Fruit fly (Drosophila melanogaster): ENCODE data around the gene dpr18.

The dpr18 gene

dm6 chrX:16063414-16063938 lies at the start of gene dpr18:
dpr18 (plus strand) TSS chrX:16063738.
- TF ChIP-seq CG7101 (tag; optimal IDR thresholded peaks at IDR 0.05) (no peak), pad (GFP tag; optimal IDR thresholded peaks at IDR 0.05) (peak; percentile 98)

dm6 chrX:16062720-16063413 lies 671 bp upstream of the dpr18 start, which contains the start of gene CG12395:
CG12395 (minus strand) TSS chrX:16062898.
- TF ChIP-seq Hr96 (GFP tag; optimal IDR thresholded peaks at IDR 0.05) (no peak), cnc (optimal IDR thresholded peaks at IDR 0.05) (no peak), ovo (GFP tag; optimal IDR thresholded peaks at IDR 0.05) (no peak), CG14711 (tag; optimal IDR thresholded peaks at IDR 0.05) (no peak), CG7101 (tag; optimal IDR thresholded peaks at IDR 0.05) (no peak), cic (GFP tag; optimal IDR thresholded peaks at IDR 0.05) (no peak), pad (GFP tag; optimal IDR thresholded peaks at IDR 0.05) (no peak), Mnt (GFP tag; optimal IDR thresholded peaks at IDR 0.05) (no peak), kay (GFP tag; ENCODE audit: borderline replicate concordance) (no peak)

dm6 chrX:16072193-16072592 lies 8.7 kb downstream of the dpr18 start:
- peak; percentile 94 for TF ChIP-seq tj (GFP tag; optimal IDR thresholded peaks at IDR 0.05)
- TF ChIP-seq bab1 (GFP tag; optimal IDR thresholded peaks at IDR 0.05) = peak; percentile 27
- no peak for TF ChIP-seq pad (GFP tag; optimal IDR thresholded peaks at IDR 0.05)

- TF ChIP-seq CG12768 (GFP tag; optimal IDR thresholded peaks at IDR 0.05) (no peak), Hr96 (GFP tag; optimal IDR thresholded peaks at IDR 0.05) (no peak), toe (GFP tag; optimal IDR thresholded peaks at IDR 0.05) (no peak), CG7045 (GFP tag; optimal IDR thresholded peaks at IDR 0.05) (no peak), CG5204 (GFP tag; optimal IDR thresholded peaks at IDR 0.05) (no peak), pad (GFP tag; optimal IDR thresholded peaks at IDR 0.05) (no peak), kay (GFP tag; ENCODE audit: borderline replicate concordance) (no peak), CG11617 (GFP tag; optimal IDR thresholded peaks at IDR 0.05) (no peak), ovo (GFP tag; optimal IDR thresholded peaks at IDR 0.05) (no peak), cic (GFP tag; optimal IDR thresholded peaks at IDR 0.05) (no peak), Mnt (GFP tag; optimal IDR thresholded peaks at IDR 0.05) (no peak), Crg-1 (GFP tag; optimal IDR thresholded peaks at IDR 0.05) (no peak), CG14711 (tag; optimal IDR thresholded peaks at IDR 0.05) (no peak), cnc (optimal IDR thresholded peaks at IDR 0.05) (no peak), bab1 (GFP tag; optimal IDR thresholded peaks at IDR 0.05) (no peak), CG1620 (GFP tag; optimal IDR thresholded peaks at IDR 0.05) (no peak), Clk (GFP tag; optimal IDR thresholded peaks at IDR 0.05) (no peak), tj (GFP tag; optimal IDR thresholded peaks at IDR 0.05) (no peak), CG33017 (tag; optimal IDR thresholded peaks at IDR 0.05) (no peak), CG7101 (tag; optimal IDR thresholded peaks at IDR 0.05) (no peak)
Measured at dm6 chrX:16072658-16073374, 9.3 kb downstream of the dpr18 start.

dm6 chrX:16073375-16073982 lies 9.9 kb downstream of the dpr18 start, which contains the start of gene Nipsnap:
Nipsnap (minus strand) TSS chrX:16073568.
- no peak for TF ChIP-seq Clk (GFP tag; optimal IDR thresholded peaks at IDR 0.05)
- TF ChIP-seq cnc (optimal IDR thresholded peaks at IDR 0.05) = no peak
- TF ChIP-seq CG33017 (tag; optimal IDR thresholded peaks at IDR 0.05) = no peak
- TF ChIP-seq CG7045 (GFP tag; optimal IDR thresholded peaks at IDR 0.05) = no peak
- TF ChIP-seq ovo (GFP tag; optimal IDR thresholded peaks at IDR 0.05) = no peak
- TF ChIP-seq CG12768 (GFP tag; optimal IDR thresholded peaks at IDR 0.05) = no peak
- TF ChIP-seq CG1620 (GFP tag; optimal IDR thresholded peaks at IDR 0.05) = peak; percentile 38
- no peak for TF ChIP-seq toe (GFP tag; optimal IDR thresholded peaks at IDR 0.05)
- no peak for TF ChIP-seq CG5204 (GFP tag; optimal IDR thresholded peaks at IDR 0.05)
- peak; percentile 45 for TF ChIP-seq Mnt (GFP tag; optimal IDR thresholded peaks at IDR 0.05)
- no peak for TF ChIP-seq Hr96 (GFP tag; optimal IDR thresholded peaks at IDR 0.05)
- TF ChIP-seq CG11617 (GFP tag; optimal IDR thresholded peaks at IDR 0.05) = no peak
- no peak for TF ChIP-seq tj (GFP tag; optimal IDR thresholded peaks at IDR 0.05)
- TF ChIP-seq Crg-1 (GFP tag; optimal IDR thresholded peaks at IDR 0.05) = no peak
- TF ChIP-seq CG7101 (tag; optimal IDR thresholded peaks at IDR 0.05) = no peak
- TF ChIP-seq cic (GFP tag; optimal IDR thresholded peaks at IDR 0.05) = no peak
- TF ChIP-seq kay (GFP tag; ENCODE audit: borderline replicate concordance) = no peak
- TF ChIP-seq bab1 (GFP tag; optimal IDR thresholded peaks at IDR 0.05) = peak; percentile 37
- TF ChIP-seq CG14711 (tag; optimal IDR thresholded peaks at IDR 0.05) = peak; percentile 20
- TF ChIP-seq pad (GFP tag; optimal IDR thresholded peaks at IDR 0.05) = peak; percentile 9

- no peak for TF ChIP-seq CG11617 (GFP tag; optimal IDR thresholded peaks at IDR 0.05)
- TF ChIP-seq ovo (GFP tag; optimal IDR thresholded peaks at IDR 0.05) = no peak
- TF ChIP-seq toe (GFP tag; optimal IDR thresholded peaks at IDR 0.05) = no peak
- no peak for TF ChIP-seq CG5204 (GFP tag; optimal IDR thresholded peaks at IDR 0.05)
- TF ChIP-seq CG33017 (tag; optimal IDR thresholded peaks at IDR 0.05) = no peak
- TF ChIP-seq Clk (GFP tag; optimal IDR thresholded peaks at IDR 0.05) = no peak
- TF ChIP-seq kay (GFP tag; ENCODE audit: borderline replicate concordance) = no peak
- TF ChIP-seq cnc (optimal IDR thresholded peaks at IDR 0.05) = no peak
- no peak for TF ChIP-seq bab1 (GFP tag; optimal IDR thresholded peaks at IDR 0.05)
Measured at dm6 chrX:16082932-16083331, 19.4 kb downstream of the dpr18 start, which contains the start of gene CG8958. CG8958 (plus strand) TSS chrX:16083232.
